Worm (Caenorhabditis elegans) whole organism, midembryonic: ENCODE results near the gene exc-7.

Experiments
- T22C8.4 ChIP-seq: fragments of 200-800 bp; sonication (Bioruptor generic); IDR thresholded peaks from 2 replicates; pipeline ENCODE4 v1.3.6; 2022; ENCODE audit warnings: missing genetic modification characterization, missing compliant biosample characterization
- cog-1 ChIP-seq: sonication (generic microtip); optimal IDR thresholded peaks from 2 replicates; lab custom pipeline; 2016; ENCODE audit warnings: missing genetic modification characterization, missing compliant biosample characterization
- flt-1 ChIP-seq: fragments of 200-800 bp; sonication (Bioruptor generic); IDR thresholded peaks from 2 replicates; pipeline ENCODE4 v1.3.6; 2022; ENCODE audit warnings: missing genetic modification characterization, missing compliant biosample characterization
- klf-2 ChIP-seq: fragments of 200-800 bp; sonication (Bioruptor generic); conservative IDR thresholded peaks from 2 replicates; pipeline ENCODE4 v1.3.6; 2022; ENCODE audit warnings: missing genetic modification reagents, missing genetic modification characterization, missing compliant biosample characterization
- med-1 ChIP-seq: sonication (generic microtip); optimal IDR thresholded peaks from 2 replicates; lab custom pipeline; 2017; ENCODE audit warnings: missing genetic modification characterization, mild to moderate bottlenecking, missing compliant biosample characterization, antibody characterized with exemption, missing genetic modification reagents; ENCODE audit not compliant: insufficient read depth
- ref-1 ChIP-seq: fragments of 200-800 bp; sonication (Bioruptor generic); conservative IDR thresholded peaks from 2 replicates; pipeline ENCODE4 v1.3.6; 2022; ENCODE audit warnings: missing genetic modification reagents, missing genetic modification characterization, missing compliant biosample characterization
- tab-1 ChIP-seq: fragments of 200-800 bp; sonication (Bioruptor generic); IDR thresholded peaks from 2 replicates; pipeline ENCODE4 v1.3.6; 2022; ENCODE audit warnings: missing genetic modification characterization, missing compliant biosample characterization
- ztf-23 ChIP-seq: fragments of 200-800 bp; sonication (Bioruptor generic); IDR thresholded peaks from 2 replicates; pipeline ENCODE4 v1.3.6; 2022; ENCODE audit warnings: missing genetic modification reagents, missing genetic modification characterization, missing compliant biosample characterization
- ztf-29 ChIP-seq: fragments of 200-800 bp; sonication (Bioruptor generic); IDR thresholded peaks from 2 replicates; pipeline ENCODE4 v1.3.6; 2022; ENCODE audit warnings: missing genetic modification reagents, missing genetic modification characterization, missing compliant biosample characterization

The exc-7 gene

ce11 chrII:9553179-9553578 lies 22.6 kb upstream of the exc-7 start, which contains the start of gene F35H8.1:
Gene F35H8.1 (minus strand): TSS chrII:9553279.
- TF ChIP-seq cog-1 (tag; lab: Kevin White, UChicago): no peak
- TF ChIP-seq ztf-23 (GFP tag; lab: Robert Waterston, UW): no peak
- TF ChIP-seq klf-2: no peak
- no peak for TF ChIP-seq ztf-29
- no peak for TF ChIP-seq med-1
- TF ChIP-seq flt-1 (GFP tag; lab: Robert Waterston, UW): no peak
- no peak for TF ChIP-seq T22C8.4 (GFP tag; lab: Robert Waterston, UW)
- no peak for TF ChIP-seq ref-1
- TF ChIP-seq tab-1 (GFP tag; lab: Robert Waterston, UW): no peak

ce11 chrII:9554925-9555553 lies 20.7 kb upstream of the exc-7 start, which contains the start of gene F35H8.2:
Gene F35H8.2 (plus strand): TSS chrII:9555503.
- no peak for TF ChIP-seq ztf-23 (GFP tag; lab: Robert Waterston, UW)
- no peak for TF ChIP-seq ref-1
- TF ChIP-seq med-1: no peak
- no peak for TF ChIP-seq flt-1 (GFP tag; lab: Robert Waterston, UW)
- no peak for TF ChIP-seq ztf-29
- no peak for TF ChIP-seq tab-1 (GFP tag; lab: Robert Waterston, UW)
- TF ChIP-seq T22C8.4 (GFP tag; lab: Robert Waterston, UW): no peak
- TF ChIP-seq cog-1 (tag; lab: Kevin White, UChicago): no peak
- TF ChIP-seq klf-2: no peak

- TF ChIP-seq tab-1 (GFP tag; lab: Robert Waterston, UW): no peak
- TF ChIP-seq klf-2: no peak
- TF ChIP-seq ztf-23 (GFP tag; lab: Robert Waterston, UW): no peak
- TF ChIP-seq T22C8.4 (GFP tag; lab: Robert Waterston, UW): no peak
- no peak for TF ChIP-seq flt-1 (GFP tag; lab: Robert Waterston, UW)
- TF ChIP-seq cog-1 (tag; lab: Kevin White, UChicago): no peak
Observed at ce11 chrII:9556582-9556981, 19.2 kb upstream of the exc-7 start.

ce11 chrII:9557437-9558150 lies 18.2 kb upstream of the exc-7 start, which contains the start of gene zfp-2:
Gene zfp-2 (plus strand): TSS chrII:9557650.
- TF ChIP-seq cog-1 (tag; lab: Kevin White, UChicago) (no peak), ztf-29 (no peak), tab-1 (GFP tag; lab: Robert Waterston, UW) (no peak), med-1 (no peak), klf-2 (no peak), T22C8.4 (GFP tag; lab: Robert Waterston, UW) (no peak), ref-1 (no peak), flt-1 (GFP tag; lab: Robert Waterston, UW) (no peak), ztf-23 (GFP tag; lab: Robert Waterston, UW) (no peak)

- TF ChIP-seq klf-2: no peak
- TF ChIP-seq tab-1 (GFP tag; lab: Robert Waterston, UW): no peak
- TF ChIP-seq flt-1 (GFP tag; lab: Robert Waterston, UW): no peak
- no peak for TF ChIP-seq med-1
- no peak for TF ChIP-seq cog-1 (tag; lab: Kevin White, UChicago)
- TF ChIP-seq ztf-29: no peak
- no peak for TF ChIP-seq ref-1
- TF ChIP-seq ztf-23 (GFP tag; lab: Robert Waterston, UW): no peak
- TF ChIP-seq T22C8.4 (GFP tag; lab: Robert Waterston, UW): no peak
Observed at ce11 chrII:9558906-9559305, 16.9 kb upstream of the exc-7 start.

ce11 chrII:9559929-9560328 lies 15.8 kb upstream of the exc-7 start, which contains the start of gene F35H8.4:
Gene F35H8.4 (minus strand): TSS chrII:9560029.
- TF ChIP-seq med-1 (no peak), ztf-29 (no peak), flt-1 (GFP tag; lab: Robert Waterston, UW) (no peak), T22C8.4 (GFP tag; lab: Robert Waterston, UW) (no peak)

ce11 chrII:9560895-9561294 lies 14.9 kb upstream of the exc-7 start:
- TF ChIP-seq tab-1 (GFP tag; lab: Robert Waterston, UW) (no peak), ztf-29 (no peak), T22C8.4 (GFP tag; lab: Robert Waterston, UW) (no peak), ztf-23 (GFP tag; lab: Robert Waterston, UW) (no peak)

ce11 chrII:9566045-9566444 lies 9.7 kb upstream of the exc-7 start:
- TF ChIP-seq flt-1 (GFP tag; lab: Robert Waterston, UW) (peak; percentile 97), T22C8.4 (GFP tag; lab: Robert Waterston, UW) (peak; percentile 89), ref-1 (peak; percentile 93), tab-1 (GFP tag; lab: Robert Waterston, UW) (peak; percentile 97), med-1 (peak; percentile 47), cog-1 (tag; lab: Kevin White, UChicago) (peak; percentile 61), ztf-29 (peak; percentile 83), ztf-23 (GFP tag; lab: Robert Waterston, UW) (peak; percentile 92), klf-2 (peak; percentile 83)

ce11 chrII:9573412-9573811 lies 2.4 kb upstream of the exc-7 start:
- TF ChIP-seq flt-1 (GFP tag; lab: Robert Waterston, UW) (no peak), ztf-23 (GFP tag; lab: Robert Waterston, UW) (no peak), T22C8.4 (GFP tag; lab: Robert Waterston, UW) (no peak), med-1 (no peak), ref-1 (no peak), tab-1 (GFP tag; lab: Robert Waterston, UW) (no peak), cog-1 (tag; lab: Kevin White, UChicago) (no peak), ztf-29 (no peak), klf-2 (no peak)

- TF ChIP-seq flt-1 (GFP tag; lab: Robert Waterston, UW) (no peak), ztf-23 (GFP tag; lab: Robert Waterston, UW) (no peak), T22C8.4 (GFP tag; lab: Robert Waterston, UW) (no peak), ztf-29 (no peak), cog-1 (tag; lab: Kevin White, UChicago) (no peak), ref-1 (no peak), med-1 (no peak), tab-1 (GFP tag; lab: Robert Waterston, UW) (no peak), klf-2 (no peak)
Observed at ce11 chrII:9574406-9574805, 1.4 kb upstream of the exc-7 start.
